Worm (Caenorhabditis elegans): ENCODE data around the gene vha-14.

- TF ChIP-seq klf-2 (GFP tag; conservative IDR thresholded peaks at IDR 0.05) (no peak), ztf-29 (GFP tag; IDR thresholded peaks at IDR 0.05) (no peak), flt-1 (GFP tag; IDR thresholded peaks at IDR 0.05) (no peak), tab-1 (GFP tag; IDR thresholded peaks at IDR 0.05) (no peak), med-1 (GFP tag; optimal IDR thresholded peaks at IDR 0.05; ENCODE audit: insufficient read depth) (no peak), cog-1 (tag; optimal IDR thresholded peaks at IDR 0.05) (no peak), T22C8.4 (GFP tag; IDR thresholded peaks at IDR 0.05) (no peak), ref-1 (GFP tag; conservative IDR thresholded peaks at IDR 0.05) (no peak)
Measured at ce11 chrIII:9502155-9502714, 5.7 kb upstream of the vha-14 start.

Measured in whole organism, midembryonic.